Fruit fly (Drosophila melanogaster) whole organism, embryonic: Measurements from ENCODE around the gene UQCR-6.4L.

Source experiments
- CG10431 ChIP-seq: fragments of 200-800 bp; sonication (Bioruptor generic); optimal IDR thresholded peaks from 3 replicates; lab custom pipeline; 2018; ENCODE audit warnings: missing biosample characterization, mild to moderate bottlenecking, missing genetic modification characterization
- CG10462 ChIP-seq: fragments of 200-800 bp; sonication (Bioruptor generic); optimal IDR thresholded peaks from 2 replicates; lab custom pipeline; 2016; ENCODE audit warnings: missing biosample characterization, missing genetic modification characterization
- CG10959 ChIP-seq: fragments of 200-800 bp; sonication (Bioruptor generic); IDR thresholded peaks from 2 replicates; pipeline ENCODE4 v1.3.6; 2022; ENCODE audit warnings: missing biosample characterization, missing genetic modification characterization
- CG13894 ChIP-seq: fragments of 200-800 bp; sonication (Bioruptor generic); optimal IDR thresholded peaks from 3 replicates; lab custom pipeline; 2018; ENCODE audit warnings: missing biosample characterization, mild to moderate bottlenecking, missing genetic modification characterization, moderate library complexity
- CG14441 ChIP-seq: fragments of 200-800 bp; sonication (Bioruptor generic); IDR thresholded peaks from 2 replicates; pipeline ENCODE4 v1.3.6; 2022; ENCODE audit warnings: missing biosample characterization, missing genetic modification characterization
- CG15269 ChIP-seq: fragments of 200-800 bp; sonication (Bioruptor generic); optimal IDR thresholded peaks from 2 replicates; lab custom pipeline; 2018; ENCODE audit warnings: missing biosample characterization, mild to moderate bottlenecking, missing genetic modification characterization, moderate library complexity
- CG17568 ChIP-seq: fragments of 200-800 bp; sonication (Bioruptor generic); optimal IDR thresholded peaks from 2 replicates; lab custom pipeline; 2018; ENCODE audit warnings: missing biosample characterization, mild to moderate bottlenecking, missing genetic modification characterization, moderate library complexity
- CG18011 ChIP-seq: fragments of 200-800 bp; sonication (Bioruptor generic); optimal IDR thresholded peaks from 2 replicates; lab custom pipeline; 2017; ENCODE audit warnings: missing biosample characterization, missing genetic modification characterization, mild to moderate bottlenecking, moderate library complexity, missing genotype
- CG2712 ChIP-seq: fragments of 200-800 bp; optimal IDR thresholded peaks from 3 replicates; lab custom pipeline; 2019; ENCODE audit warnings: missing biosample characterization, mild to moderate bottlenecking, missing genetic modification characterization, moderate library complexity
- CG3065 ChIP-seq: fragments of 200-800 bp; sonication (Bioruptor generic); optimal IDR thresholded peaks from 2 replicates; lab custom pipeline; 2016; ENCODE audit warnings: missing biosample characterization, missing genetic modification characterization
- CG31365 ChIP-seq: fragments of 200-800 bp; sonication (Bioruptor generic); optimal IDR thresholded peaks from 2 replicates; lab custom pipeline; 2018; ENCODE audit warnings: missing biosample characterization, mild to moderate bottlenecking, missing genetic modification characterization
- CG31388 ChIP-seq: fragments of 200-800 bp; sonication (Bioruptor generic); optimal IDR thresholded peaks from 2 replicates; lab custom pipeline; 2016; ENCODE audit warnings: missing biosample characterization, missing genetic modification characterization
- CG32532 ChIP-seq: fragments of 200-800 bp; sonication (Bioruptor generic); IDR thresholded peaks from 2 replicates; pipeline ENCODE4 v1.3.6; 2022; ENCODE audit warnings: missing biosample characterization, missing genetic modification characterization
- CG4282 ChIP-seq: fragments of 200-800 bp; sonication (Bioruptor generic); optimal IDR thresholded peaks from 2 replicates; lab custom pipeline; 2016; ENCODE audit warnings: missing biosample characterization, missing genetic modification characterization
- CG4404 ChIP-seq: fragments of 200-800 bp; sonication (Bioruptor generic); IDR thresholded peaks from 2 replicates; pipeline ENCODE4 v1.3.6; 2022; ENCODE audit warnings: missing biosample characterization, missing genetic modification characterization
- CG6254 ChIP-seq: fragments of 200-800 bp; sonication (Bioruptor generic); optimal IDR thresholded peaks from 3 replicates; lab custom pipeline; 2017; ENCODE audit warnings: mild to moderate bottlenecking, missing biosample characterization, missing genetic modification reagents, missing genetic modification characterization
- CG6272 ChIP-seq: fragments of 200-800 bp; sonication (Bioruptor generic); IDR thresholded peaks from 2 replicates; pipeline ENCODE4 v1.3.6; 2022; ENCODE audit warnings: missing biosample characterization, missing genetic modification characterization
- CG6654 ChIP-seq: fragments of 200-800 bp; sonication (Bioruptor generic); optimal IDR thresholded peaks from 2 replicates; lab custom pipeline; 2017; ENCODE audit warnings: missing biosample characterization, mild to moderate bottlenecking, missing genetic modification characterization
- CG7271 ChIP-seq: fragments of 200-800 bp; sonication (Bioruptor generic); optimal IDR thresholded peaks from 2 replicates; lab custom pipeline; 2018; ENCODE audit warnings: missing biosample characterization, mild to moderate bottlenecking, missing genetic modification characterization, moderate library complexity
- CG9437 ChIP-seq: fragments of 200-800 bp; sonication (Bioruptor generic); optimal IDR thresholded peaks from 2 replicates; lab custom pipeline; 2018; ENCODE audit warnings: missing biosample characterization, mild to moderate bottlenecking, missing genetic modification characterization
- CTCF ChIP-seq: fragments of 200-800 bp; sonication (Bioruptor generic); optimal IDR thresholded peaks from 2 replicates; lab custom pipeline; 2017; ENCODE audit warnings: missing biosample characterization, mild to moderate bottlenecking, missing genetic modification characterization, moderate library complexity
- Chrac-16 ChIP-seq: fragments of 200-800 bp; sonication (Bioruptor generic); optimal IDR thresholded peaks from 3 replicates; lab custom pipeline; 2016; ENCODE audit warnings: missing biosample characterization, missing genetic modification characterization
- Fer2 ChIP-seq: fragments of 200-800 bp; sonication (Bioruptor generic); optimal IDR thresholded peaks from 2 replicates; lab custom pipeline; 2018; ENCODE audit warnings: missing biosample characterization, mild to moderate bottlenecking, missing genetic modification characterization, moderate library complexity
- GATAe ChIP-seq: fragments of 200-800 bp; sonication (Bioruptor generic); conservative IDR thresholded peaks from 2 replicates; pipeline ENCODE4 v1.3.6; 2022; ENCODE audit warnings: missing biosample characterization, missing genetic modification characterization
- HLH3B ChIP-seq: fragments of 200-800 bp; sonication (Bioruptor generic); IDR thresholded peaks from 2 replicates; pipeline ENCODE4 v1.3.6; 2022; ENCODE audit warnings: missing biosample characterization, missing genetic modification characterization
- Hr51 ChIP-seq, 2 experiments: fragments of 200-800 bp; sonication (Bioruptor generic); optimal IDR thresholded peaks; 2 replicates in 1 of 2; 3 replicates in 1 of 2; lab custom pipeline; 2016 to 2018; ENCODE audit warnings: missing biosample characterization in 2 of 2, missing genetic modification characterization in 2 of 2, mild to moderate bottlenecking in 1 of 2, moderate library complexity in 1 of 2
- Hr78 ChIP-seq, 2 experiments: fragments of 200-800 bp in 1 of 2; fragments of >200 bp in 1 of 2; sonication (Bioruptor generic) in 1 of 2; optimal IDR thresholded peaks; 2 replicates each; lab custom pipeline; 2017 to 2019; ENCODE audit warnings: missing biosample characterization in 2 of 2, missing genetic modification characterization in 2 of 2, mild to moderate bottlenecking in 1 of 2, moderate library complexity in 1 of 2
- Mrtf ChIP-seq: fragments of 200-800 bp; sonication (Bioruptor generic); IDR thresholded peaks from 3 replicates; pipeline ENCODE4 v1.3.6; 2022; ENCODE audit warnings: missing biosample characterization, missing genetic modification characterization
- NK7.1 ChIP-seq: fragments of 200-800 bp; sonication (Bioruptor generic); optimal IDR thresholded peaks from 3 replicates; lab custom pipeline; 2016; ENCODE audit warnings: missing biosample characterization, missing genetic modification characterization
- Nf-YA ChIP-seq: fragments of 200-800 bp; sonication (Bioruptor generic); IDR thresholded peaks from 2 replicates; pipeline ENCODE4 v1.3.6; 2022; ENCODE audit warnings: missing biosample characterization, missing genetic modification characterization
- Opbp ChIP-seq: fragments of 200-800 bp; sonication (Bioruptor generic); IDR thresholded peaks from 3 replicates; pipeline ENCODE4 v1.3.6; 2022; ENCODE audit warnings: missing biosample characterization, missing genetic modification characterization; ENCODE audit not compliant: partially characterized antibody
- Rfx ChIP-seq: fragments of 200-800 bp; sonication (Bioruptor generic); IDR thresholded peaks from 2 replicates; pipeline ENCODE4 v1.3.6; 2022; ENCODE audit warnings: missing biosample characterization, missing genetic modification characterization
- Sox102F ChIP-seq: fragments of 200-800 bp; sonication (Bioruptor generic); optimal IDR thresholded peaks from 2 replicates; lab custom pipeline; 2018; ENCODE audit warnings: missing biosample characterization, mild to moderate bottlenecking, missing genetic modification characterization, moderate library complexity
- cad ChIP-seq: fragments of >200 bp; optimal IDR thresholded peaks from 2 replicates; lab custom pipeline; 2017; ENCODE audit warnings: missing biosample characterization, missing genetic modification characterization
- chinmo ChIP-seq: fragments of 200-800 bp; sonication (Bioruptor generic); IDR thresholded peaks from 4 replicates; pipeline ENCODE4 v1.3.6; 2022; ENCODE audit warnings: missing biosample characterization, missing genetic modification characterization; ENCODE audit not compliant: partially characterized antibody
- dm ChIP-seq: fragments of 200-800 bp; sonication (Bioruptor generic); optimal IDR thresholded peaks from 3 replicates; lab custom pipeline; 2016; ENCODE audit warnings: missing biosample characterization, missing genetic modification characterization
- dysf ChIP-seq: fragments of 200-800 bp; sonication (Bioruptor generic); IDR thresholded peaks from 3 replicates; pipeline ENCODE4 v1.3.6; 2022; ENCODE audit warnings: missing biosample characterization, missing genetic modification characterization
- fru ChIP-seq: fragments of >200 bp; optimal IDR thresholded peaks from 2 replicates; lab custom pipeline; 2017
- gcm2 ChIP-seq: fragments of 200-800 bp; sonication (Bioruptor generic); optimal IDR thresholded peaks from 2 replicates; lab custom pipeline; 2016; ENCODE audit warnings: missing biosample characterization, missing genetic modification characterization
- gro ChIP-seq: fragments of 200-800 bp; sonication (Bioruptor generic); optimal IDR thresholded peaks from 2 replicates; lab custom pipeline; 2016; ENCODE audit warnings: missing biosample characterization, missing genetic modification characterization
- ind ChIP-seq: fragments of 200-800 bp; sonication (Bioruptor generic); optimal IDR thresholded peaks from 3 replicates; lab custom pipeline; 2016; ENCODE audit warnings: missing biosample characterization, missing genetic modification characterization
- jing ChIP-seq: fragments of 200-800 bp; sonication (Bioruptor generic); optimal IDR thresholded peaks from 2 replicates; lab custom pipeline; 2018; ENCODE audit warnings: missing biosample characterization, mild to moderate bottlenecking, missing genetic modification characterization
- org-1 ChIP-seq: fragments of 200-800 bp; sonication (Bioruptor generic); optimal IDR thresholded peaks from 2 replicates; lab custom pipeline; 2017; ENCODE audit warnings: missing biosample characterization, missing genetic modification characterization
- otp ChIP-seq: fragments of 200-800 bp; sonication (Bioruptor generic); IDR thresholded peaks from 3 replicates; pipeline ENCODE4, ENCODE4 v1.3.6; 2022; ENCODE audit warnings: missing biosample characterization, missing genetic modification characterization
- pho ChIP-seq: fragments of 200-800 bp; sonication (Bioruptor generic); optimal IDR thresholded peaks from 2 replicates; lab custom pipeline; 2016; ENCODE audit warnings: missing biosample characterization, missing genetic modification characterization
- pita ChIP-seq: fragments of 200-800 bp; sonication (Bioruptor generic); optimal IDR thresholded peaks from 2 replicates; lab custom pipeline; 2017; ENCODE audit warnings: missing biosample characterization, mild to moderate bottlenecking, missing genetic modification characterization
- rib ChIP-seq: fragments of 200-800 bp; sonication (Bioruptor generic); IDR thresholded peaks from 2 replicates; pipeline ENCODE4 v1.3.6; 2022; ENCODE audit warnings: missing biosample characterization, missing genetic modification characterization
- sc ChIP-seq, 3 experiments: fragments of >200 bp in 2 of 3; fragments of 200-800 bp in 1 of 3; sonication (Bioruptor generic) in 1 of 3; optimal IDR thresholded peaks; 2 replicates in 2 of 3; 3 replicates in 1 of 3; lab custom pipeline; 2017; ENCODE audit warnings: mild to moderate bottlenecking in 1 of 3, missing biosample characterization in 1 of 3, missing genetic modification characterization in 1 of 3, missing genetic modification reagents in 1 of 3
- slp2 ChIP-seq: fragments of 200-800 bp; sonication (Bioruptor generic); optimal IDR thresholded peaks from 2 replicates; lab custom pipeline; 2016; ENCODE audit warnings: missing biosample characterization, missing genetic modification characterization
- so ChIP-seq: fragments of 200-800 bp; sonication (Bioruptor generic); IDR thresholded peaks from 3 replicates; pipeline ENCODE4 v1.3.6; 2022; ENCODE audit warnings: missing biosample characterization, missing genetic modification characterization
- sug ChIP-seq: fragments of 200-800 bp; optimal IDR thresholded peaks from 2 replicates; lab custom pipeline; 2019; ENCODE audit warnings: missing biosample characterization, mild to moderate bottlenecking, missing genetic modification characterization, moderate library complexity

The UQCR-6.4L gene

DNA sequence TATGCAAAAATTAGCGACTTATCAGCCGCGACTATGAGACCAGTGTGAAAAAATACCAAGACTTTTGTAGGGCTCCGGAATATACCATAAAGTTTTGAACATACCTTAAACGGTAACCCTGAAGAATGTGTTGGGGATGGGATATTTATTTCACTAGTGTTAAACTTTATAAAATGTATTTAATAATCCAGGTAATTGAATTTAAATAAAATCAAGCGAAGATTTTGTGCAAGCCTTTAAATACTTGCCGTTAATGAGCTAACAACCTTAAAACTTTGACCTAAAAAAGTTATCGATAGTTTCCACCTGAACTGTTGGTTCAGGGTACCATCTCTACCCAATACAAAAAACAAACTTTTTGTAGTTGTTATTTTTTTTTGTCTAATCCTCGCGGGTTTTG is 45.6 kb downstream of the UQCR-6.4L start, which contains the start of gene CG4101 (continued):
- peak; percentile 82 for TF ChIP-seq Chrac-16
- no peak for TF ChIP-seq CG31388 (GFP tag; lab: Kevin White, UChicago)
- TF ChIP-seq Mrtf (GFP tag; lab: Robert Waterston, UW): peak; percentile 68
- peak; percentile 82 for TF ChIP-seq ind (GFP tag; lab: Kevin White, UChicago)
- TF ChIP-seq chinmo (GFP tag; lab: Robert Waterston, UW): no peak
- peak; percentile 52 for TF ChIP-seq jing (GFP tag; lab: Kevin White, UChicago)
- peak; percentile 85 for TF ChIP-seq pho (GFP tag; lab: Kevin White, UChicago)
- peak; percentile 67 for TF ChIP-seq CG7271 (tag; lab: Kevin White, UChicago)
- TF ChIP-seq CG6272: peak; percentile 77
- peak; percentile 81 for TF ChIP-seq Sox102F (GFP tag; lab: Kevin White, UChicago)
- no peak for TF ChIP-seq sc (optimal IDR thresholded peaks at IDR 0.05; lab: Kevin White, UChicago)
- no peak for TF ChIP-seq sc (GFP tag; optimal IDR thresholded peaks at IDR 0.05; lab: Kevin White, UChicago)
- TF ChIP-seq CG32532 (GFP tag; lab: Robert Waterston, UW): peak; percentile 84
- peak; percentile 50 for TF ChIP-seq gcm2 (GFP tag; lab: Kevin White, UChicago)
- TF ChIP-seq CG4404 (GFP tag; lab: Robert Waterston, UW): peak; percentile 57
- TF ChIP-seq CG3065 (GFP tag; lab: Kevin White, UChicago): peak; percentile 57
- peak; percentile 27 for TF ChIP-seq dm (GFP tag; lab: Kevin White, UChicago)
- no peak for TF ChIP-seq Hr78 (GFP tag; optimal IDR thresholded peaks at IDR 0.05; lab: Kevin White, UChicago)
- peak; percentile 71; the same call in 1 of the 3 replicates for TF ChIP-seq so (GFP tag; lab: Robert Waterston, UW)
- peak; percentile 78 for TF ChIP-seq dysf (GFP tag; lab: Robert Waterston, UW)
- TF ChIP-seq NK7.1: peak; percentile 11
- peak; percentile 65 for TF ChIP-seq Fer2 (tag; lab: Kevin White, UChicago)
- no peak for TF ChIP-seq Nf-YA (GFP tag; lab: Robert Waterston, UW)
- TF ChIP-seq CG10462 (GFP tag; lab: Kevin White, UChicago): peak; percentile 60
- TF ChIP-seq fru (lab: Kevin White, UChicago): no peak
- 0 out of 2 replicates have a peak, but pooled peaks have one; percentile 47 for TF ChIP-seq rib
- peak; percentile 76 to 78 for TF ChIP-seq Hr51 (GFP tag; optimal IDR thresholded peaks at IDR 0.05; lab: Kevin White, UChicago)
- peak; percentile 81 for TF ChIP-seq CG14441 (GFP tag; lab: Robert Waterston, UW)
- TF ChIP-seq CG18011 (GFP tag; lab: Kevin White, UChicago): peak; percentile 65
- TF ChIP-seq cad (GFP tag; lab: Kevin White, UChicago): no peak
- TF ChIP-seq CG6654 (GFP tag; lab: Kevin White, UChicago): no peak
- TF ChIP-seq CG17568 (GFP tag; lab: Kevin White, UChicago): peak; percentile 74
- peak; percentile 88 for TF ChIP-seq sug
- TF ChIP-seq CG10959 (GFP tag; lab: Robert Waterston, UW): peak; percentile 44
- peak; percentile 20 for TF ChIP-seq CG31365 (tag; lab: Kevin White, UChicago)
- TF ChIP-seq CG2712 (tag; lab: Kevin White, UChicago): peak; percentile 87
- no peak for TF ChIP-seq CG4282
- peak; percentile 90 for TF ChIP-seq CG13894 (tag; lab: Kevin White, UChicago)
- peak; percentile 57 for TF ChIP-seq HLH3B (GFP tag; lab: Robert Waterston, UW)
- peak; percentile 37 for TF ChIP-seq CG9437
- TF ChIP-seq CG10431: no peak
- no peak for TF ChIP-seq pita (GFP tag; lab: Kevin White, UChicago)
- peak; percentile 82 for TF ChIP-seq CG15269 (tag; lab: Kevin White, UChicago)
- TF ChIP-seq Rfx (GFP tag; lab: Robert Waterston, UW): peak; percentile 83
- TF ChIP-seq CG6254 (GFP tag; lab: Kevin White, UChicago): peak; percentile 42
- peak; percentile 70; the same call in 2 of the 3 replicates for TF ChIP-seq Opbp (GFP tag; lab: Robert Waterston, UW)
- no peak for TF ChIP-seq GATAe (GFP tag; lab: Robert Waterston, UW)
- TF ChIP-seq org-1 (GFP tag; lab: Kevin White, UChicago): no peak
- TF ChIP-seq CTCF (GFP tag; lab: Kevin White, UChicago): peak; percentile 29
- peak; percentile 66; the same call in 2 of the 3 replicates for TF ChIP-seq otp (GFP tag; lab: Robert Waterston, UW)
- TF ChIP-seq slp2: peak; percentile 66
- TF ChIP-seq gro: peak; percentile 83
